Worm (Caenorhabditis elegans): ENCODE data around the gene T23F11.2.

Gene T23F11.2

DNA sequence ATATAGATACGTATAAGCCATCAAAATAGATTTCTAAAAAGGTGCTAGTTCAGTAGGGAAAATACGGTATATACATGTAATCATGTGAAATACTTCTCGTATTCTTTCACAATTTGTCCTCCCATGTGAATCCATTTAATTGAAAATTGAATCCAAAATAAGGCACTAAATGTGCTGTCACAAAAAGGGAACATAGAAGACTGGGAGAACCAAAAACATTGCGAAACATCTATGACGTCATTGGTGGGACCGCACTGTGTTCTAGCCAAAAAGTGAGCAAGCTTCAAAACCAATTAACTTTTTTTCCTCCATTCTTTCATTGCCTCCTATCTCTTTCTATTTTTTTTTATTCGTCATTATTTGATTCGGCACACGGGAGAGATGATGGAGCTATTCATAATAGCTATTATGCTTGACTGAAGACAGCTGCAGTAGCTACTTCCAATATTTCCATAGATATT, 3.1 kb upstream of the T23F11.2 start, which contains the start of gene cdka-1:
TSS of gene cdka-1 (plus strand) at position 411 of the 461 bp plus-strand sequence.
- TF ChIP-seq lsy-2 (tag; optimal IDR thresholded peaks at IDR 0.05) (peak in 1 of 2 experiments; percentile 11), jun-1 (tag; optimal IDR thresholded peaks at IDR 0.05) (no peak), unc-98 (GFP tag; IDR thresholded peaks at IDR 0.05) (no peak), lin-14 (GFP tag; optimal IDR thresholded peaks at IDR 0.05) (peak; percentile 65), C04F5.9 (tag; optimal IDR thresholded peaks at IDR 0.05) (no peak), elt-3 (tag; optimal IDR thresholded peaks at IDR 0.05) (no peak)

DNA sequence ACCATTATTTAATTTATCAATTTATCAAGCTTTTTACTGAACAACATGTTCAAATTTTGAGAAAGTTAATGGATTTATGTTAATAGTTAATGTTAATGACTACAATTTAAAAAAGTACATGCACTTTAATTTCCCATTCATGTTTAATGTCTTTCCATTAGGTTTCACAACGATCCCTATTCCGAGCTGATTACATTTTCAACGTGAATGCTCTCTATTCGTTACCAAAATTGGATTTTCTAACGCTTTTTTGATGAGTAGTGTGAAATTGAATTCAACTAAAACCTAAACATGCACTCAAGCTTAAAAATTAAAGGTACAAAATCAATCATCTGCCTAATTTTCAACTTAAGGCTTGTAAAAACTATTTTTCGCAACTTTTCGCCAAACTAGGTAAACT, 2.1 kb upstream of the T23F11.2 start:
- no peak for TF ChIP-seq mab-9 (GFP tag; IDR thresholded peaks at IDR 0.05)
- TF ChIP-seq C34B4.2 (tag; optimal IDR thresholded peaks at IDR 0.05): no peak
- no peak for TF ChIP-seq elt-2 (tag; optimal IDR thresholded peaks at IDR 0.05)
- peak; percentile 47 for TF ChIP-seq lin-14 (GFP tag; optimal IDR thresholded peaks at IDR 0.05)
- TF ChIP-seq ets-5 (GFP tag; IDR thresholded peaks at IDR 0.05): no peak
- TF ChIP-seq lin-15B (tag; optimal IDR thresholded peaks at IDR 0.05): no peak
- no peak for TF ChIP-seq fkh-4 (tag; optimal IDR thresholded peaks at IDR 0.05; ENCODE audit: borderline replicate concordance)
- TF ChIP-seq Y116A8C.19 (tag; optimal IDR thresholded peaks at IDR 0.05; ENCODE audit: borderline replicate concordance): no peak
- TF ChIP-seq grh-1 (GFP tag; IDR thresholded peaks at IDR 0.05): no peak
- peak; percentile 40 for TF ChIP-seq ces-1 (GFP tag; optimal IDR thresholded peaks at IDR 0.05)
- TF ChIP-seq zag-1 (tag; optimal IDR thresholded peaks at IDR 0.05): no peak

DNA sequence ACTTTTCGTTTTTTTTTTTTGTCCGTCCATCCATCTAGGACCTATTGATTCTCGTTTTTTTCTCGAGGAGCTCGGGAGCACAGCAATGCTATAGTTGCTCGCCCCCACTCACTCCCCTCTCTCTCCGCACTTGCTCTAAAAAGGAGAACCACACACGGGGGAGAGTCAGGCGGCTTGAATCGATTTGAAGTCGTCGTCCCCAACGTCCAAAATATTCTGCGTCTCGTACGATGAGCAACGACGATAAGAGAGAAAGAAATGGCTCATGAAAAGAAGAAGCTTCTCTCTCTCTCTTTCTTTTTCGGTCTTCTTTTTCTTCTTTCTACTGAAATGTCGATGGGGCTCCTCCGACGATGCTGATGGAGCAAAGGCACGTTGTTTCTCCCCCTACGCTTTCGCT, 1.1 kb upstream of the T23F11.2 start:
- TF ChIP-seq tbx-2 (tag; optimal IDR thresholded peaks at IDR 0.05) (peak; percentile 62), nhr-85 (tag) (no peak), efl-1 (optimal IDR thresholded peaks at IDR 0.05) (peak; percentile 31 to 40), efl-1 (GFP tag; optimal IDR thresholded peaks at IDR 0.05 in 1 of 2) (peak in 1 of 2 experiments; percentile 11), ceh-8 (GFP tag; optimal IDR thresholded peaks at IDR 0.05) (no peak), snu-23 (GFP tag; optimal IDR thresholded peaks at IDR 0.05) (peak; percentile 58), vab-15 (tag; optimal IDR thresholded peaks at IDR 0.05) (no peak), lsy-2 (tag; optimal IDR thresholded peaks at IDR 0.05) (peak in 1 of 2 experiments; percentile 65), irx-1 (tag; optimal IDR thresholded peaks at IDR 0.05) (peak; percentile 35), ceh-88 (GFP tag; IDR thresholded peaks at IDR 0.05) (no peak), zag-1 (tag; optimal IDR thresholded peaks at IDR 0.05) (no peak), lin-39 (tag; optimal IDR thresholded peaks at IDR 0.05) (no peak), alr-1 (tag; optimal IDR thresholded peaks at IDR 0.05; ENCODE audit: borderline replicate concordance) (no peak), nhr-47 (tag; optimal IDR thresholded peaks at IDR 0.05) (peak; percentile 67), sptf-1 (tag; optimal IDR thresholded peaks at IDR 0.05) (no peak), Y116A8C.19 (tag; optimal IDR thresholded peaks at IDR 0.05; ENCODE audit: borderline replicate concordance) (no peak), lir-3 (tag; optimal IDR thresholded peaks at IDR 0.05; ENCODE audit: poor library complexity) (no peak), ceh-63 (GFP tag; optimal IDR thresholded peaks at IDR 0.05) (peak; percentile 25), xbp-1 (tag; optimal IDR thresholded peaks at IDR 0.05) (peak; percentile 29), tlp-1 (tag; optimal IDR thresholded peaks at IDR 0.05) (no peak), ces-1 (GFP tag; optimal IDR thresholded peaks at IDR 0.05) (no peak), dpl-1 (GFP tag; optimal IDR thresholded peaks at IDR 0.05) (peak in 1 of 3 experiments; percentile 8), dsc-1 (tag; optimal IDR thresholded peaks at IDR 0.05) (no peak), egl-13 (tag; optimal IDR thresholded peaks at IDR 0.05) (no peak), aha-1 (tag; optimal IDR thresholded peaks at IDR 0.05) (no peak), fkh-4 (tag; optimal IDR thresholded peaks at IDR 0.05; ENCODE audit: borderline replicate concordance) (no peak), ama-1 (optimal IDR thresholded peaks at IDR 0.05) (no peak), unc-98 (GFP tag; IDR thresholded peaks at IDR 0.05) (no peak), mef-2 (tag; optimal IDR thresholded peaks at IDR 0.05) (no peak), mdl-1 (tag; optimal IDR thresholded peaks at IDR 0.05) (no peak), egl-27 (tag; optimal IDR thresholded peaks at IDR 0.05) (no peak), ztf-4 (tag; optimal IDR thresholded peaks at IDR 0.05) (no peak), fkh-8 (tag; optimal IDR thresholded peaks at IDR 0.05) (peak; percentile 76), nhr-19 (GFP tag; conservative IDR thresholded peaks at IDR 0.05) (0 out of 2 replicates have a peak, but pooled peaks have one; percentile 3), ztf-11 (tag; optimal IDR thresholded peaks at IDR 0.05) (no peak), nhr-84 (tag; optimal IDR thresholded peaks at IDR 0.05) (no peak), ceh-90 (tag; optimal IDR thresholded peaks at IDR 0.05) (no peak), hpl-2 (GFP tag; optimal IDR thresholded peaks at IDR 0.05) (no peak), nhr-237 (tag; optimal IDR thresholded peaks at IDR 0.05) (no peak)

All from whole organism, L1 larva.